Worm (Caenorhabditis elegans) whole organism, young adult: ENCODE results near the gene tsen-54.

Experiments used
- B0019.2 ChIP-seq: fragments of 200-800 bp; sonication (Bioruptor generic); conservative IDR thresholded peaks from 2 replicates; pipeline ENCODE4 v1.3.6; 2022; ENCODE audit warnings: missing genetic modification reagents, missing genetic modification characterization, missing compliant biosample characterization
- B0336.3 ChIP-seq: fragments of 200-800 bp; sonication (Bioruptor generic); IDR thresholded peaks from 2 replicates; pipeline ENCODE4 v1.3.6; 2022; ENCODE audit warnings: missing genetic modification characterization, missing compliant biosample characterization
- F10E7.11 ChIP-seq: sonication (generic microtip); optimal IDR thresholded peaks from 2 replicates; lab custom pipeline; 2017; ENCODE audit warnings: mild to moderate bottlenecking, missing genetic modification characterization, moderate library complexity, missing compliant biosample characterization
- F57A8.1 ChIP-seq: fragments of 200-800 bp; sonication (Bioruptor generic); optimal IDR thresholded peaks from 2 replicates; lab custom pipeline; 2018; ENCODE audit warnings: mild to moderate bottlenecking, missing genetic modification characterization, moderate library complexity, missing compliant biosample characterization
- Y53G8AR.9 ChIP-seq: fragments of 200-800 bp; sonication (Bioruptor generic); conservative IDR thresholded peaks from 2 replicates; pipeline ENCODE4 v1.3.6; 2022; ENCODE audit warnings: missing genetic modification reagents, missing genetic modification characterization, missing compliant biosample characterization
- Y67H2A.10 ChIP-seq: fragments of 200-800 bp; sonication (Bioruptor generic); conservative IDR thresholded peaks from 2 replicates; pipeline ENCODE4 v1.3.6; 2022; ENCODE audit warnings: missing genetic modification reagents, missing genetic modification characterization, missing compliant biosample characterization
- aptf-2 ChIP-seq: fragments of 200-800 bp; sonication (Bioruptor generic); conservative IDR thresholded peaks from 2 replicates; pipeline ENCODE4 v1.3.6; 2022; ENCODE audit warnings: missing genetic modification reagents, missing genetic modification characterization, missing compliant biosample characterization
- aptf-3 ChIP-seq: fragments of 200-800 bp; sonication (Bioruptor generic); IDR thresholded peaks from 2 replicates; pipeline ENCODE4 v1.3.6; 2022; ENCODE audit warnings: missing genetic modification characterization, missing compliant biosample characterization
- athp-1 ChIP-seq: sonication (generic microtip); optimal IDR thresholded peaks from 2 replicates; lab custom pipeline; 2017; ENCODE audit warnings: mild to moderate bottlenecking, missing genetic modification characterization, missing compliant biosample characterization
- attf-5 ChIP-seq: fragments of 200-800 bp; sonication (Bioruptor generic); optimal IDR thresholded peaks from 2 replicates; lab custom pipeline; 2018; ENCODE audit warnings: mild to moderate bottlenecking, missing genetic modification characterization, missing compliant biosample characterization
- chd-7 ChIP-seq: sonication (generic microtip); optimal IDR thresholded peaks from 2 replicates; lab custom pipeline; 2016; ENCODE audit warnings: mild to moderate bottlenecking, missing genetic modification characterization, moderate library complexity, missing compliant biosample characterization
- dox-1 ChIP-seq: fragments of 200-800 bp; sonication (Bioruptor generic); IDR thresholded peaks from 2 replicates; pipeline ENCODE4 v1.3.6; 2022; ENCODE audit warnings: missing genetic modification reagents, missing genetic modification characterization, missing compliant biosample characterization
- dpff-1 ChIP-seq: sonication (generic microtip); optimal IDR thresholded peaks from 2 replicates; lab custom pipeline; 2017; ENCODE audit warnings: mild to moderate bottlenecking, missing genetic modification characterization, missing compliant biosample characterization
- egl-18 ChIP-seq: fragments of 200-800 bp; sonication (Bioruptor generic); IDR thresholded peaks from 2 replicates; pipeline ENCODE4 v1.3.6; 2022; ENCODE audit warnings: missing genetic modification reagents, missing genetic modification characterization, missing compliant biosample characterization
- egl-44 ChIP-seq: fragments of 200-800 bp; sonication (Bioruptor generic); IDR thresholded peaks from 2 replicates; pipeline ENCODE4 v1.3.6; 2022; ENCODE audit warnings: missing genetic modification reagents, missing genetic modification characterization, missing compliant biosample characterization
- egrh-3 ChIP-seq: fragments of 200-800 bp; sonication (Bioruptor generic); IDR thresholded peaks from 2 replicates; pipeline ENCODE4 v1.3.6; 2022; ENCODE audit warnings: missing genetic modification reagents, missing genetic modification characterization, missing compliant biosample characterization
- ekl-4 ChIP-seq: fragments of 200-800 bp; sonication (Bioruptor generic); IDR thresholded peaks from 2 replicates; pipeline ENCODE4 v1.3.6; 2022; ENCODE audit warnings: missing genetic modification reagents, missing genetic modification characterization, missing compliant biosample characterization
- gei-17 ChIP-seq: fragments of 200-800 bp; sonication (Bioruptor generic); optimal IDR thresholded peaks from 2 replicates; lab custom pipeline; 2018; ENCODE audit warnings: mild to moderate bottlenecking, missing genetic modification characterization, missing compliant biosample characterization
- hlh-26 ChIP-seq: fragments of 200-800 bp; sonication (Bioruptor generic); conservative IDR thresholded peaks from 2 replicates; pipeline ENCODE4 v1.3.6; 2022; ENCODE audit warnings: missing genetic modification reagents, missing genetic modification characterization, missing compliant biosample characterization
- hmg-1.2 ChIP-seq: fragments of 200-800 bp; sonication (Bioruptor generic); IDR thresholded peaks from 2 replicates; pipeline ENCODE4 v1.3.6; 2022; ENCODE audit warnings: missing genetic modification reagents, missing genetic modification characterization, missing compliant biosample characterization
- lin-54 ChIP-seq: fragments of 200-800 bp; sonication (Bioruptor generic); optimal IDR thresholded peaks from 2 replicates; lab custom pipeline; 2018; ENCODE audit warnings: mild to moderate bottlenecking, missing genetic modification characterization, missing compliant biosample characterization
- mel-28 ChIP-seq: sonication (generic microtip); optimal IDR thresholded peaks from 2 replicates; lab custom pipeline; 2016; ENCODE audit warnings: borderline replicate concordance, mild to moderate bottlenecking, missing genetic modification characterization, missing compliant biosample characterization
- mxl-1 ChIP-seq: sonication (generic microtip); optimal IDR thresholded peaks from 2 replicates; lab custom pipeline; 2016; ENCODE audit warnings: missing genetic modification characterization, missing compliant biosample characterization
- nfyb-1 ChIP-seq: fragments of 200-800 bp; sonication (Bioruptor generic); IDR thresholded peaks from 2 replicates; pipeline ENCODE4 v1.3.6; 2022; ENCODE audit warnings: missing genetic modification reagents, missing genetic modification characterization, missing compliant biosample characterization
- nhr-80 ChIP-seq: sonication (generic microtip); optimal IDR thresholded peaks from 2 replicates; lab custom pipeline; 2016; ENCODE audit warnings: missing genetic modification characterization, missing compliant biosample characterization
- rcor-1 ChIP-seq: fragments of 200-800 bp; sonication (Bioruptor generic); IDR thresholded peaks from 2 replicates; pipeline ENCODE4 v1.3.6; 2022; ENCODE audit warnings: missing genetic modification reagents, missing genetic modification characterization, missing compliant biosample characterization
- rec-8 ChIP-seq, 2 experiments: sonication (generic microtip); optimal IDR thresholded peaks; 2 replicates each; lab custom pipeline; 2016; ENCODE audit warnings: mild to moderate bottlenecking in 2 of 2, missing genetic modification characterization in 2 of 2, missing genetic modification reagents in 2 of 2, missing genotype in 2 of 2, missing biosample characterization in 1 of 2, missing compliant biosample characterization in 1 of 2, moderate library complexity in 1 of 2
- sdz-38 ChIP-seq: sonication (generic microtip); optimal IDR thresholded peaks from 2 replicates; lab custom pipeline; 2016; ENCODE audit warnings: missing genotype, missing genetic modification characterization, missing compliant biosample characterization
- sptf-2 ChIP-seq: fragments of 200-800 bp; sonication (Bioruptor generic); optimal IDR thresholded peaks from 2 replicates; lab custom pipeline; 2018; ENCODE audit warnings: mild to moderate bottlenecking, missing genetic modification characterization, missing compliant biosample characterization
- unc-130 ChIP-seq: sonication (generic microtip); optimal IDR thresholded peaks from 2 replicates; lab custom pipeline; 2016; ENCODE audit warnings: missing genetic modification reagents, missing genetic modification characterization, missing compliant biosample characterization
- zfh-2 ChIP-seq: fragments of 200-800 bp; sonication (Bioruptor generic); conservative IDR thresholded peaks from 2 replicates; pipeline ENCODE4 v1.3.6; 2022; ENCODE audit warnings: missing genetic modification reagents, missing genetic modification characterization, missing compliant biosample characterization
- ztf-18 ChIP-seq: sonication (generic microtip); optimal IDR thresholded peaks from 2 replicates; lab custom pipeline; 2016; ENCODE audit warnings: missing genotype, mild to moderate bottlenecking, missing genetic modification characterization, missing compliant biosample characterization
- ztf-25 ChIP-seq: fragments of 200-800 bp; sonication (Bioruptor generic); IDR thresholded peaks from 2 replicates; pipeline ENCODE4 v1.3.6; 2022; ENCODE audit warnings: missing genetic modification reagents, missing genetic modification characterization, missing compliant biosample characterization
- ztf-26 ChIP-seq: sonication (generic microtip); optimal IDR thresholded peaks from 2 replicates; lab custom pipeline; 2017; ENCODE audit warnings: missing genetic modification characterization, missing compliant biosample characterization

Gene tsen-54

DNA sequence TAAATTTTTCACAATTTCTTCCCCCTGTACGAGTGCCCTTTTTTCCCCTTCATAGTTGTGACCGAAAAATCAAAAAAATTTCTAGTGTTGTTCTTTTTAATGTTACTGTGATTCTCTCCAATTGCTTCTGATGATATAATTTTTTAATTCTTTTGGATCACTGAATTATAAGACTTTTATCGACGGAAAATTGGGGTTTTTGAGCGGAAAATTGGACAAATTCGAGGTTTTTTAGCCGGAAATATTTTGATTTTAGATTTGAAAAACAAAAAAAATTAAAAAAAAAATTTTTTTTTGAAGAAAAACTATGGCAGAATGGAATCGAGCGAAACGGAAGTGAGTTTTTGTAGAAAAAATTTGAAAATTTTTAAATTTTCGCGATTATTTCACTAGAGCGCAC is at the start of gene tsen-54:
Gene tsen-54 (plus strand): TSS at position 301 of the 400 bp plus-strand sequence.
- TF ChIP-seq F10E7.11 (tag; lab: Kevin White, UChicago) (no peak), unc-130 (GFP tag; lab: Kevin White, UChicago) (no peak), gei-17 (GFP tag; lab: Kevin White, UChicago) (no peak), mel-28 (no peak), dpff-1 (no peak), sptf-2 (GFP tag; lab: Kevin White, UChicago) (no peak), rcor-1 (GFP tag; lab: Robert Waterston, UW) (no peak), attf-5 (GFP tag; lab: Kevin White, UChicago) (no peak), ztf-18 (tag; lab: Kevin White, UChicago) (no peak)
- TF ChIP-seq, all 124 proteins: peak for 0

DNA sequence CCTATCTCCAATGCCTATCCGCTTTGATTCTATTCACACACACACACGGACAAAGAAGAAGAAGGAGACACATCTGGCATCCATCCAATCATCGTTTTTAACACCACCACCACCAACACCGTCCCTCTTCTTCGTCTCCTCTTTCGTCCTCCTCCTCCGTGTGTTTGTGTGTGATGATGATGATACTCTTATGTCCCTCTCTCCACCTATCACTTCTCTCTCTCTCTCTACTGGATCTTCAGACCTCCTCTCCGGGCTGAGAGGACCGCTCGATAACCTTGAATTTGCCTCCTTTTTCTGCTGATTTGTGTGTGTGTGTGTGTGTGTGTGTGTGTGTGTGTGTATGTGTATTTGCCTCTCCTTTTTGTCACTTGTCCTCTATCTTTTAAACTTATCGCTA is 47.0 kb upstream of the tsen-54 start:
- TF ChIP-seq egrh-3 (GFP tag; lab: Robert Waterston, UW) (peak; percentile 12; the same call in 1 of the 2 replicates), hmg-1.2 (no peak), Y53G8AR.9 (GFP tag; lab: Robert Waterston, UW) (no peak)
- TF ChIP-seq, all 124 proteins: peak for 1

DNA sequence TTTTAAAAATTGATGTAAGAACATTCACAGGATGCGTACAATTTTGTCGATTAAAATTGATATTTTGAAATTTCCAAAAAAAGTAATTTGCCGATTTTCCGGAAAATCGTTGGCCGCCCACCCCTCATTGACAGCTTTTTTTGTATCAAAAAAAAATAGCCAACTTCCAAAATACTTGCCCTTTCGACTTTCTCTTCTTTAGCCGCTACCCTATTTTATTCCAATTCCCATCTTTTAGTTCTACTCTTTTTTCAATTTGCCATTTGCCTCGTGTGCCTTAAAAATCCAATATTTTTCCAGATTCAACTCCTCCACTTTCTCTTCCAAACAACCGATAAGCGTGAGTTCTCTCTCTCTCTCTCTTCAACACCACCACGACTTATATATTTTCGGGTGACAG is 46.0 kb upstream of the tsen-54 start, which contains the start of gene egl-18:
Gene egl-18 (plus strand): TSS at position 301 of the 400 bp plus-strand sequence.
- no peak for TF ChIP-seq aptf-2 (GFP tag; lab: Robert Waterston, UW)

DNA sequence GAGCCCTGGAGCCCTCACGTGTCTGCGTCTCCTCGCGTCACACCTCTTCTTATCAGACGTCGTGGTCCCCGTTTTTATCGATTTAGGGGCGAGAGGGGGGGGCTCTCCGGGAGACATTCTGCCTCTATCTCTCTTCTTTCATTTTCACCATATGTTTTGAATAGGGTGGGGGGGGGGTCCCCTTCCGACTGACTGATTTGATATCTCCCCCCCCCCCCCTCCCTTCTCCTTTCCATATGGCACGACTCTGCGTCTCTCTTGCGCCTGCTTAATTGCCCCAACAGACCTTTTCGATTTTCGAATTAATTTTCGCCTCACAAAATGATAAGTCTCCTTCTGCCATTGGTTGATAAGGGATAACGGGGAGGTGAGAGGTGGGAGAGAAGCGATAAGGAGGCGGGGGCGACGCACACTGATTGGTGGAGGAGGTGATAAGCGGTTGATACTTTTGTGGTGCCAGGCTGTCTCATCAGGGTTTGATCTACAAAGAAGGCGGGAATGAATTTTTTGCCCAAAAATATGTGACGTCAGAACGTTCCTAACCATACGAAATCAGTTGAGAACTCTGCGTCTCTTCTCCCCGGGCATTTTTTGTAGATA is 43.8 kb upstream of the tsen-54 start:
- peak; percentile 45; the same call in 1 of the 2 replicates for TF ChIP-seq hmg-1.2
- TF ChIP-seq F57A8.1 (GFP tag; lab: Kevin White, UChicago): no peak
- no peak for TF ChIP-seq mxl-1
- peak; percentile 98 for TF ChIP-seq nfyb-1 (GFP tag; lab: Robert Waterston, UW)
- no peak for TF ChIP-seq rec-8 (tag; optimal IDR thresholded peaks at IDR 0.05; lab: Kevin White, UChicago)
- no peak for TF ChIP-seq B0336.3 (GFP tag; lab: Robert Waterston, UW)
- no peak for TF ChIP-seq athp-1 (tag; lab: Kevin White, UChicago)
- TF ChIP-seq zfh-2 (GFP tag; lab: Robert Waterston, UW): peak; percentile 82
- TF ChIP-seq B0019.2 (GFP tag; lab: Robert Waterston, UW): no peak
- TF ChIP-seq egrh-3 (GFP tag; lab: Robert Waterston, UW): peak; percentile 60; the same call in 1 of the 2 replicates
- TF ChIP-seq egl-18 (GFP tag; lab: Robert Waterston, UW): no peak

DNA sequence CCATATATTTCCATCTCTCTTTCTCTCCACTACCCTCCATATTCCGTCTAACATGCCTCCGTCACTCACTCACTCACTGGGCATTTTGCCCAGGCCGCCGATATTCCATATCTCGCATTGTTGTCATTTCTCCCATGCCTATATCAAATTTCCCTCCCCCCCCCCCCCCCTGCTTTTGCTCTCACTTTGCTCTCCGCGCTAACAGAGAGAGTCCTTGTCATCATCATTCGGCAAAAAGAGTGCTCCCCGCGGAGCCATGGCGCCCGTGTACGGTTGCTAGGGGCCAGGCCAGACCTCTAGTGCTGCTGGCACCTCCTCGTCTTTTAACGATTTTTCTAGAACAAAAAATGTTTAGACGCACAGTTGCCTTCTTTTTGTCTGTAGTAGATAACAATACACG is 42.7 kb upstream of the tsen-54 start:
- TF ChIP-seq lin-54 (GFP tag; lab: Kevin White, UChicago): no peak
- TF ChIP-seq dox-1 (GFP tag; lab: Robert Waterston, UW): peak; percentile 26; the same call in 1 of the 2 replicates
- TF ChIP-seq sptf-2 (GFP tag; lab: Kevin White, UChicago): no peak
- TF ChIP-seq zfh-2 (GFP tag; lab: Robert Waterston, UW): peak; percentile 76
- peak; percentile 10; the same call in 1 of the 2 replicates for TF ChIP-seq egrh-3 (GFP tag; lab: Robert Waterston, UW)

DNA sequence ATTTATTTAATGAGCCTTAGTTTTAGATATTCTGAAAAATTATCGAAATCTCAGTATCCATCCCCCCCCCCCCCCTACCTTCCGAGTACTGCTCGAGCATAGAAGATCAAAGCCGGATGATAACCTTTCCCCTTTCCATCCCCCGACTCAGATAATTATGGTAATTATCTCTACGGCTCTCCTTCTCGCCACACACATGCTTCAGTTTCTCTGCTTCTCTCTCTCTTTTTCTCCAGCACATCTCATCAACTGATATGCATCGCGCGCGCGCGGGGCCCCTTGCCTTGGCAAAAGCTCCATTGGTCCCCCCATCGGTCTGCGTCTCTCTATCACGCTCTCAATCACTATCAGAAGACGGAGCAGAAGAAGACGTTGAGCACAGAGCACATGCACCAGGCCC is 41.3 kb upstream of the tsen-54 start:
- no peak for TF ChIP-seq aptf-3 (GFP tag; lab: Robert Waterston, UW)
- TF ChIP-seq nhr-80 (tag; lab: Kevin White, UChicago): no peak
- no peak for TF ChIP-seq sdz-38 (tag; lab: Kevin White, UChicago)
- TF ChIP-seq egl-44: no peak
- no peak for TF ChIP-seq Y67H2A.10 (GFP tag; lab: Robert Waterston, UW)
- no peak for TF ChIP-seq hlh-26 (GFP tag; lab: Robert Waterston, UW)
- TF ChIP-seq zfh-2 (GFP tag; lab: Robert Waterston, UW): peak; percentile 80
- TF ChIP-seq ekl-4 (GFP tag; lab: Robert Waterston, UW): 0 out of 2 replicates have a peak, but pooled peaks have one; percentile 35
- peak; percentile 1 for TF ChIP-seq chd-7 (tag; lab: Kevin White, UChicago)
- TF ChIP-seq ztf-26 (tag; lab: Kevin White, UChicago): no peak
- TF ChIP-seq ztf-25 (GFP tag; lab: Robert Waterston, UW): 0 out of 2 replicates have a peak, but pooled peaks have one; percentile 49
